Worm (Caenorhabditis elegans): ENCODE data around the gene C49H3.12.

Gene C49H3.12

DNA sequence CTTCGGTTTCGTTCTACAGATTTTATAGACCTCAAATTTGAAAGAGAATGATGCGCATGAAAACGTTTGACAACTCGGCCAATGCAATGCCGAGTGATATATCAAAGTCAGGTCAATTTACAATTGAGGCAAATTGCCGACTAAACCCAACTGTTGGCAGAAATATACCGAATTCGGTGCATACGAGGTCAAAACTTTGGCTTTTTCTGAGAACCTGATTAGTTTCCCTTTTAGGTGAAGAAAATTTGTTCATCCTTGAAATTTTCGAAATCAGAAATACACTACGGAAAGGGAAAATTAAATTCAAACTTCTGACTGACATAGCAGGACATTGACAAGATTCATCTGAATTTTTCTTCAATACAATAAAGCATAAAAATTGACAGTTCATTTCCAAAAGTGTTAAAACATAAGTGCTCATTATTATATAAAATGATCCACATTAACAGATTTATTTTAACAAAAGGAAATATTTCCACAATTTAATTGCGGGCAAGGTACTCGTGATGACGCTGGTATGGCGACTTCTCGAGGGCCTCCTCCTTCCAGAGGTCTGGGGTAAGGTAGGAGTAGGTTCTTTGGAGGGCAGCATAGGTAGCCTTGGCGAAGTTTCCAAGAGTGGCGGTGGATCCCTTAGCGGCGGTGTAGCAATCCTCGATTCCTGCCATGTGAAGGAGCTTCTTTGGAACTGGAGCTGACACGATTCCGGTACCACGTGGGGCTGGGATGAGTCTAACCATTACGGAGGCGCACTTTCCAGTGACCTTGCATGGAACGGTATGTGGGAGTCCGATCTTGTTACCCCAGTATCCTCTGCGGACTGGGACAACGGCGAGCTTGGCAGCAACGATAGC is 1.9 kb downstream of the C49H3.12 start (continued):
- no peak for TF ChIP-seq F22D6.2 (tag; optimal IDR thresholded peaks at IDR 0.05)
- TF ChIP-seq gei-17 (GFP tag; optimal IDR thresholded peaks at IDR 0.05) = no peak
- TF ChIP-seq aptf-3 (GFP tag; IDR thresholded peaks at IDR 0.05) = 0 out of 2 replicates have a peak, but pooled peaks have one; percentile 65
- no peak for TF ChIP-seq ceh-58 (GFP tag; IDR thresholded peaks at IDR 0.05)
- TF ChIP-seq nfya-1 (tag; optimal IDR thresholded peaks at IDR 0.05; ENCODE audit: borderline replicate concordance, insufficient read depth) = no peak
- no peak for TF ChIP-seq ztf-6 (GFP tag; IDR thresholded peaks at IDR 0.05)
- peak; percentile 15 for TF ChIP-seq D2030.7 (GFP tag; IDR thresholded peaks at IDR 0.05)
- no peak for TF ChIP-seq nhr-120 (GFP tag; IDR thresholded peaks at IDR 0.05)
- no peak for TF ChIP-seq fkh-3 (tag; optimal IDR thresholded peaks at IDR 0.05)
- no peak for TF ChIP-seq lag-1 (GFP tag; IDR thresholded peaks at IDR 0.05)
- TF ChIP-seq ama-1 (optimal IDR thresholded peaks at IDR 0.05) = no peak
- TF ChIP-seq ama-1 (GFP tag; optimal IDR thresholded peaks at IDR 0.05) = no peak
- no peak for TF ChIP-seq attf-3 (GFP tag; conservative IDR thresholded peaks at IDR 0.05)
- peak; percentile 16 for TF ChIP-seq tbp1 (GFP tag; optimal IDR thresholded peaks at IDR 0.05)
- TF ChIP-seq Y53G8AR.9 (GFP tag; conservative IDR thresholded peaks at IDR 0.05) = peak; percentile 62; the same call in 1 of the 2 replicates
- no peak for TF ChIP-seq Y95B8A.8 (GFP tag; IDR thresholded peaks at IDR 0.05)
- no peak for TF ChIP-seq lsy-27 (tag; optimal IDR thresholded peaks at IDR 0.05; ENCODE audit: borderline replicate concordance, insufficient read depth)
- no peak for TF ChIP-seq F39B2.1 (GFP tag; IDR thresholded peaks at IDR 0.05)
- 0 out of 2 replicates have a peak, but pooled peaks have one; percentile 81 for TF ChIP-seq cebp-2 (GFP tag; IDR thresholded peaks at IDR 0.05)
- no peak for TF ChIP-seq let-607 (tag; optimal IDR thresholded peaks at IDR 0.05)
- no peak for TF ChIP-seq ccch-3 (GFP tag; optimal IDR thresholded peaks at IDR 0.05)
- TF ChIP-seq zfh-2 (GFP tag; conservative IDR thresholded peaks at IDR 0.05) = peak; percentile 52
- TF ChIP-seq dpff-1 (tag; optimal IDR thresholded peaks at IDR 0.05) = no peak
- TF ChIP-seq sdz-38 (tag; optimal IDR thresholded peaks at IDR 0.05) = no peak
- TF ChIP-seq aptf-2 (GFP tag; conservative IDR thresholded peaks at IDR 0.05) = no peak
- TF ChIP-seq sptf-2 (GFP tag; optimal IDR thresholded peaks at IDR 0.05) = no peak
- TF ChIP-seq F55B11.4 (tag; optimal IDR thresholded peaks at IDR 0.05; ENCODE audit: borderline replicate concordance, insufficient read depth) = no peak
- TF ChIP-seq Y56A3A.18 (GFP tag; IDR thresholded peaks at IDR 0.05) = peak; percentile 68; the same call in 1 of the 2 replicates
- no peak for TF ChIP-seq lin-35 (GFP tag; optimal IDR thresholded peaks at IDR 0.05)
- TF ChIP-seq dox-1 (GFP tag; IDR thresholded peaks at IDR 0.05) = no peak
- TF ChIP-seq attf-5 (GFP tag; optimal IDR thresholded peaks at IDR 0.05) = no peak
- TF ChIP-seq hrde-1 (tag; optimal IDR thresholded peaks at IDR 0.05; ENCODE audit: borderline replicate concordance) = peak; percentile 79
- peak; percentile 40 for TF ChIP-seq snpc-4 (GFP tag; optimal IDR thresholded peaks at IDR 0.05)
- peak in 2 of 4 experiments; percentile 32 to 43 for TF ChIP-seq snpc-4 (tag; optimal IDR thresholded peaks at IDR 0.05)
- TF ChIP-seq attf-6 (GFP tag; IDR thresholded peaks at IDR 0.05) = peak; percentile 57; the same call in 1 of the 2 replicates
- no peak for TF ChIP-seq hlh-26 (GFP tag; conservative IDR thresholded peaks at IDR 0.05)
- peak; percentile 45 for TF ChIP-seq F33H1.4 (GFP tag; IDR thresholded peaks at IDR 0.05)
- no peak for TF ChIP-seq unc-62 (GFP tag; optimal IDR thresholded peaks at IDR 0.05)
- peak; percentile 29; the same call in 1 of the 2 replicates for TF ChIP-seq hmg-1.2 (GFP tag; IDR thresholded peaks at IDR 0.05)
- TF ChIP-seq ztf-26 (tag; optimal IDR thresholded peaks at IDR 0.05) = no peak
- peak; percentile 79 for TF ChIP-seq snpc-1.3 (tag; optimal IDR thresholded peaks at IDR 0.05; ENCODE audit: insufficient read depth)
- TF ChIP-seq tlf-1 (GFP tag; optimal IDR thresholded peaks at IDR 0.05) = peak; percentile 58
- peak; percentile 39 for TF ChIP-seq xnd-1 (tag; optimal IDR thresholded peaks at IDR 0.05)
- TF ChIP-seq madf-10 (tag; optimal IDR thresholded peaks at IDR 0.05) = no peak
- peak; percentile 50; the same call in 1 of the 2 replicates for TF ChIP-seq ztf-25 (GFP tag; IDR thresholded peaks at IDR 0.05)
- no peak for TF ChIP-seq K11D2.4 (GFP tag; IDR thresholded peaks at IDR 0.05)
